Fruit fly (Drosophila melanogaster) whole organism, embryonic: Measurements from ENCODE around the gene CG46464.

Experiments
- CG10565 ChIP-seq: fragments of 200-800 bp; sonication (Bioruptor generic); optimal IDR thresholded peaks from 3 replicates; lab custom pipeline; 2016; ENCODE audit warnings: missing biosample characterization, mild to moderate bottlenecking, missing genetic modification characterization
- CG10654 ChIP-seq: fragments of 200-800 bp; sonication (Bioruptor generic); optimal IDR thresholded peaks from 2 replicates; lab custom pipeline; 2016; ENCODE audit warnings: missing biosample characterization, missing genetic modification characterization
- CG10959 ChIP-seq: fragments of 200-800 bp; sonication (Bioruptor generic); IDR thresholded peaks from 2 replicates; pipeline ENCODE4 v1.3.6; 2022; ENCODE audit warnings: missing biosample characterization, missing genetic modification characterization
- CG10979 ChIP-seq: fragments of 200-800 bp; sonication (Bioruptor generic); optimal IDR thresholded peaks from 2 replicates; lab custom pipeline; 2018; ENCODE audit warnings: missing biosample characterization, mild to moderate bottlenecking, missing genetic modification characterization, moderate library complexity
- CG11504 ChIP-seq: fragments of 200-800 bp; sonication (Bioruptor generic); optimal IDR thresholded peaks from 3 replicates; lab custom pipeline; 2019; ENCODE audit warnings: missing biosample characterization, mild to moderate bottlenecking, missing genetic modification characterization, moderate library complexity
- CG11695 ChIP-seq: fragments of 200-800 bp; sonication (Bioruptor generic); IDR thresholded peaks from 3 replicates; pipeline ENCODE4 v1.3.6; 2022; ENCODE audit warnings: missing biosample characterization, missing genetic modification characterization
- CG13624 ChIP-seq: fragments of 200-800 bp; sonication (Bioruptor generic); optimal IDR thresholded peaks from 2 replicates; lab custom pipeline; 2016; ENCODE audit warnings: missing biosample characterization, missing genetic modification characterization
- CG16779 ChIP-seq: fragments of 200-800 bp; sonication (Bioruptor generic); IDR thresholded peaks from 2 replicates; pipeline ENCODE4 v1.3.6; 2022; ENCODE audit warnings: missing biosample characterization, missing genetic modification characterization
- CG17829 ChIP-seq: fragments of 200-800 bp; optimal IDR thresholded peaks from 2 replicates; lab custom pipeline; 2019; ENCODE audit warnings: missing biosample characterization, mild to moderate bottlenecking, missing genetic modification characterization, moderate library complexity
- CG2116 ChIP-seq: fragments of 200-800 bp; sonication (Bioruptor generic); optimal IDR thresholded peaks from 3 replicates; lab custom pipeline; 2018; ENCODE audit warnings: missing biosample characterization, mild to moderate bottlenecking, missing genetic modification characterization
- CG30020 ChIP-seq: fragments of 200-800 bp; optimal IDR thresholded peaks from 2 replicates; lab custom pipeline; 2019; ENCODE audit warnings: missing biosample characterization, mild to moderate bottlenecking, missing genetic modification characterization, moderate library complexity
- CG30403 ChIP-seq: fragments of 200-800 bp; sonication (Bioruptor generic); optimal IDR thresholded peaks from 3 replicates; lab custom pipeline; 2016; ENCODE audit warnings: missing biosample characterization, missing genetic modification characterization
- CG32767 ChIP-seq: fragments of 200-800 bp; sonication (Bioruptor generic); IDR thresholded peaks from 2 replicates; pipeline ENCODE4 v1.3.6; 2022; ENCODE audit warnings: missing biosample characterization, missing genetic modification characterization
- CG4328 ChIP-seq: fragments of 200-800 bp; sonication (Bioruptor generic); optimal IDR thresholded peaks from 3 replicates; lab custom pipeline; 2017; ENCODE audit warnings: missing biosample characterization, missing genetic modification reagents, missing genetic modification characterization
- CG4707 ChIP-seq: fragments of 200-800 bp; sonication (Bioruptor generic); optimal IDR thresholded peaks from 2 replicates; lab custom pipeline; 2018; ENCODE audit warnings: missing biosample characterization, mild to moderate bottlenecking, missing genetic modification characterization, moderate library complexity
- CG6272 ChIP-seq: fragments of 200-800 bp; sonication (Bioruptor generic); IDR thresholded peaks from 2 replicates; pipeline ENCODE4 v1.3.6; 2022; ENCODE audit warnings: missing biosample characterization, missing genetic modification characterization
- CG7271 ChIP-seq: fragments of 200-800 bp; sonication (Bioruptor generic); optimal IDR thresholded peaks from 2 replicates; lab custom pipeline; 2018; ENCODE audit warnings: missing biosample characterization, mild to moderate bottlenecking, missing genetic modification characterization, moderate library complexity
- CG7556 ChIP-seq: fragments of 200-800 bp; sonication (Bioruptor generic); optimal IDR thresholded peaks from 2 replicates; lab custom pipeline; 2017; ENCODE audit warnings: missing biosample characterization, mild to moderate bottlenecking, missing genetic modification characterization
- CG7745 ChIP-seq: fragments of 200-800 bp; sonication (Bioruptor generic); optimal IDR thresholded peaks from 2 replicates; lab custom pipeline; 2018; ENCODE audit warnings: missing biosample characterization, mild to moderate bottlenecking, missing genetic modification characterization, moderate library complexity
- CG7786 ChIP-seq: fragments of 200-800 bp; sonication (Bioruptor generic); optimal IDR thresholded peaks from 2 replicates; lab custom pipeline; 2016; ENCODE audit warnings: missing biosample characterization, missing genetic modification characterization
- CG7987 ChIP-seq: fragments of 200-800 bp; sonication (Bioruptor generic); optimal IDR thresholded peaks from 2 replicates; lab custom pipeline; 2018; ENCODE audit warnings: missing biosample characterization, mild to moderate bottlenecking, missing genetic modification characterization, moderate library complexity
- CG8281 ChIP-seq: fragments of 200-800 bp; sonication (Bioruptor generic); optimal IDR thresholded peaks from 2 replicates; lab custom pipeline; 2018; ENCODE audit warnings: missing biosample characterization, mild to moderate bottlenecking, missing genetic modification characterization, moderate library complexity
- CG8388 ChIP-seq: fragments of 200-800 bp; sonication (Bioruptor generic); optimal IDR thresholded peaks from 2 replicates; lab custom pipeline; 2019; ENCODE audit warnings: missing biosample characterization, mild to moderate bottlenecking, missing genetic modification characterization, moderate library complexity
- CG8944 ChIP-seq: fragments of 200-800 bp; sonication (Bioruptor generic); optimal IDR thresholded peaks from 3 replicates; lab custom pipeline; 2016; ENCODE audit warnings: missing biosample characterization, missing genetic modification characterization
- CG9215 ChIP-seq: fragments of 200-800 bp; sonication (Bioruptor generic); IDR thresholded peaks from 2 replicates; pipeline ENCODE4 v1.3.6; 2022; ENCODE audit warnings: missing biosample characterization, missing genetic modification characterization
- CG9797 ChIP-seq: fragments of 200-800 bp; sonication (Bioruptor generic); optimal IDR thresholded peaks from 3 replicates; lab custom pipeline; 2018; ENCODE audit warnings: missing biosample characterization, mild to moderate bottlenecking, missing genetic modification characterization
- CTCF ChIP-seq: fragments of 200-800 bp; sonication (Bioruptor generic); optimal IDR thresholded peaks from 2 replicates; lab custom pipeline; 2017; ENCODE audit warnings: missing biosample characterization, mild to moderate bottlenecking, missing genetic modification characterization, moderate library complexity
- D19A ChIP-seq: fragments of 200-800 bp; optimal IDR thresholded peaks from 3 replicates; lab custom pipeline; 2019; ENCODE audit warnings: missing biosample characterization, mild to moderate bottlenecking, missing genetic modification characterization, moderate library complexity
- HLH3B ChIP-seq: fragments of 200-800 bp; sonication (Bioruptor generic); IDR thresholded peaks from 2 replicates; pipeline ENCODE4 v1.3.6; 2022; ENCODE audit warnings: missing biosample characterization, missing genetic modification characterization
- HmgZ ChIP-seq: fragments of 200-800 bp; sonication (Bioruptor generic); optimal IDR thresholded peaks from 2 replicates; lab custom pipeline; 2018; ENCODE audit warnings: missing biosample characterization, mild to moderate bottlenecking, missing genetic modification characterization
- Myb ChIP-seq: fragments of 200-800 bp; sonication (Bioruptor generic); optimal IDR thresholded peaks from 2 replicates; lab custom pipeline; 2016; ENCODE audit warnings: missing biosample characterization, missing genetic modification characterization
- Oli ChIP-seq: fragments of 200-800 bp; sonication (Bioruptor generic); optimal IDR thresholded peaks from 2 replicates; lab custom pipeline; 2018; ENCODE audit warnings: missing biosample characterization, mild to moderate bottlenecking, missing genetic modification characterization, moderate library complexity
- Pdp1 ChIP-seq, 2 experiments: fragments of 200-800 bp; sonication (Bioruptor generic); optimal IDR thresholded peaks; 3 replicates each; lab custom pipeline; 2016; ENCODE audit warnings: missing biosample characterization in 2 of 2, missing genetic modification characterization in 2 of 2, mild to moderate bottlenecking in 1 of 2, moderate library complexity in 1 of 2
- Ravus ChIP-seq: fragments of 200-800 bp; sonication (Bioruptor generic); IDR thresholded peaks from 2 replicates; pipeline ENCODE4 v1.3.6; 2022; ENCODE audit warnings: missing biosample characterization, missing genetic modification characterization
- Sox102F ChIP-seq: fragments of 200-800 bp; sonication (Bioruptor generic); optimal IDR thresholded peaks from 2 replicates; lab custom pipeline; 2018; ENCODE audit warnings: missing biosample characterization, mild to moderate bottlenecking, missing genetic modification characterization, moderate library complexity
- Tbp ChIP-seq: fragments of >200 bp; optimal IDR thresholded peaks from 2 replicates; lab custom pipeline; 2018; ENCODE audit warnings: missing biosample characterization, missing genetic modification characterization
- aop ChIP-seq: fragments of 200-800 bp; sonication (Bioruptor generic); IDR thresholded peaks from 2 replicates; pipeline ENCODE4 v1.3.6; 2022; ENCODE audit warnings: missing biosample characterization, missing genetic modification characterization
- bowl ChIP-seq: fragments of 200-800 bp; sonication (Bioruptor generic); IDR thresholded peaks from 2 replicates; pipeline ENCODE4 v1.3.6; 2022; ENCODE audit warnings: missing biosample characterization, missing genetic modification characterization
- bsh ChIP-seq, 2 experiments: fragments of 200-800 bp; sonication (Bioruptor generic); optimal IDR thresholded peaks; 2 replicates each; lab custom pipeline; 2017 to 2018; ENCODE audit warnings: mild to moderate bottlenecking in 2 of 2, missing biosample characterization in 2 of 2, missing genetic modification characterization in 2 of 2, moderate library complexity in 1 of 2
- danr ChIP-seq: fragments of 200-800 bp; sonication (Bioruptor generic); IDR thresholded peaks from 2 replicates; pipeline ENCODE4 v1.3.6; 2022; ENCODE audit warnings: missing biosample characterization, missing genetic modification characterization
- disco-r ChIP-seq: fragments of 200-800 bp; sonication (Bioruptor generic); optimal IDR thresholded peaks from 2 replicates; lab custom pipeline; 2016; ENCODE audit warnings: missing biosample characterization, missing genetic modification characterization
- ftz-f1 ChIP-seq: fragments of 200-800 bp; sonication (Bioruptor generic); optimal IDR thresholded peaks from 2 replicates; lab custom pipeline; 2016; ENCODE audit warnings: missing biosample characterization, missing genetic modification characterization
- gsb-n ChIP-seq: fragments of 200-800 bp; sonication (Bioruptor generic); optimal IDR thresholded peaks from 3 replicates; lab custom pipeline; 2018; ENCODE audit warnings: missing biosample characterization, mild to moderate bottlenecking, missing genetic modification characterization
- lilli ChIP-seq: fragments of 200-800 bp; sonication (Bioruptor generic); optimal IDR thresholded peaks from 3 replicates; lab custom pipeline; 2016; ENCODE audit warnings: missing biosample characterization, missing genetic modification characterization
- lola ChIP-seq, 3 experiments: fragments of >200 bp in 2 of 3; fragments of 200-800 bp in 1 of 3; sonication (Bioruptor generic) in 1 of 3; optimal IDR thresholded peaks; 2 replicates each; lab custom pipeline; 2017 to 2019; ENCODE audit warnings: missing biosample characterization in 3 of 3, missing genetic modification characterization in 3 of 3, mild to moderate bottlenecking in 1 of 3, moderate library complexity in 1 of 3
- maf-S ChIP-seq: fragments of 200-800 bp; sonication (Bioruptor generic); optimal IDR thresholded peaks from 2 replicates; lab custom pipeline; 2016; ENCODE audit warnings: missing biosample characterization, missing genetic modification characterization
- otp ChIP-seq: fragments of 200-800 bp; sonication (Bioruptor generic); IDR thresholded peaks from 3 replicates; pipeline ENCODE4, ENCODE4 v1.3.6; 2022; ENCODE audit warnings: missing biosample characterization, missing genetic modification characterization
- psq ChIP-seq: fragments of 200-800 bp; sonication (Bioruptor generic); optimal IDR thresholded peaks from 2 replicates; lab custom pipeline; 2017; ENCODE audit warnings: missing biosample characterization, missing genetic modification characterization
- sna ChIP-seq: fragments of 200-800 bp; sonication (Bioruptor generic); IDR thresholded peaks from 2 replicates; pipeline ENCODE4 v1.3.6; 2022; ENCODE audit warnings: missing biosample characterization, missing genetic modification characterization; ENCODE audit not compliant: partially characterized antibody
- stc ChIP-seq: fragments of 200-800 bp; sonication (Bioruptor generic); IDR thresholded peaks from 2 replicates; pipeline ENCODE4 v1.3.6; 2022; ENCODE audit warnings: missing biosample characterization, missing genetic modification characterization
- vnd ChIP-seq: fragments of 200-800 bp; sonication (Bioruptor generic); IDR thresholded peaks from 3 replicates; pipeline ENCODE4 v1.3.6; 2022; ENCODE audit warnings: missing biosample characterization, missing genetic modification characterization; ENCODE audit not compliant: partially characterized antibody
- zfh1 ChIP-seq: fragments of 200-800 bp; sonication (Bioruptor generic); IDR thresholded peaks from 3 replicates; pipeline ENCODE4 v1.3.6; 2022; ENCODE audit warnings: missing biosample characterization, missing genetic modification characterization

CG46464 gene

DNA sequence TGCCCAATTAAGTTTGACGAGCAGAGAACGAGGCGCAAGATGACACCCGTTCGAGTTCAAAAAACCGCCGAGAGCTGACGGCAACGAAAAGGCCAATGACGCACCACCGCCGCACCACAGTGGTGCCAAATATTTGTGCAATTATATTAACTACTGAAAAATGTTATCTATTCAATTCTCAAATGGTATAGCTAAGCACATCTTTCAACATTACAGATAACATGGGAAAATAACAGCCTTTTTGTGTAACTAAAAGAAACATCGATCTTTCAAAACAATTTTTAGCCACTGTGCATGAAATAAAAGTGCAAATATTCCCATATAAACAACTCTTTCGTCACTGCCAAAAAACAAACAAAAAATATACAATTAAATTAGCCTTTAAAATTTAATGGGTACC is 46.1 kb upstream of the CG46464 start (continued):
- TF ChIP-seq CG10979 (no peak), CG30403 (GFP tag; lab: Kevin White, UChicago) (no peak), CG11504 (tag; lab: Kevin White, UChicago) (peak; percentile 20), maf-S (GFP tag; lab: Kevin White, UChicago) (no peak), vnd (GFP tag; lab: Robert Waterston, UW) (no peak), stc (GFP tag; lab: Robert Waterston, UW) (no peak), HmgZ (tag; lab: Kevin White, UChicago) (no peak), CG8388 (GFP tag; lab: Kevin White, UChicago) (no peak), CG7745 (tag; lab: Kevin White, UChicago) (no peak), danr (no peak), Pdp1 (GFP tag; optimal IDR thresholded peaks at IDR 0.05; lab: Kevin White, UChicago) (no peak), CG13624 (GFP tag; lab: Kevin White, UChicago) (no peak), Tbp (no peak), sna (GFP tag; lab: Robert Waterston, UW) (no peak), bsh (GFP tag; optimal IDR thresholded peaks at IDR 0.05; lab: Kevin White, UChicago) (peak in 1 of 2 experiments; percentile 13), CTCF (GFP tag; lab: Kevin White, UChicago) (no peak), Sox102F (GFP tag; lab: Kevin White, UChicago) (peak; percentile 21), Oli (tag; lab: Kevin White, UChicago) (no peak), CG6272 (GFP tag; lab: Robert Waterston, UW) (no peak), CG11695 (GFP tag; lab: Robert Waterston, UW) (0 out of 3 replicates have a peak, but pooled peaks have one; percentile 29), gsb-n (tag; lab: Kevin White, UChicago) (no peak), CG9797 (GFP tag; lab: Kevin White, UChicago) (no peak), lola (GFP tag; optimal IDR thresholded peaks at IDR 0.05; lab: Kevin White, UChicago) (no peak), otp (GFP tag; lab: Robert Waterston, UW) (0 out of 3 replicates have a peak, but pooled peaks have one; percentile 6), CG10959 (GFP tag; lab: Robert Waterston, UW) (no peak), CG16779 (GFP tag; lab: Robert Waterston, UW) (no peak), disco-r (GFP tag; lab: Kevin White, UChicago) (no peak), CG32767 (GFP tag; lab: Robert Waterston, UW) (no peak), CG30020 (tag; lab: Kevin White, UChicago) (no peak), CG4707 (GFP tag; lab: Kevin White, UChicago) (no peak), CG9215 (GFP tag; lab: Robert Waterston, UW) (no peak), CG7786 (GFP tag; lab: Kevin White, UChicago) (no peak), D19A (tag; lab: Kevin White, UChicago) (no peak), HLH3B (GFP tag; lab: Robert Waterston, UW) (no peak), CG8944 (GFP tag; lab: Kevin White, UChicago) (no peak), CG7271 (tag; lab: Kevin White, UChicago) (no peak), Myb (no peak), CG2116 (no peak), CG10565 (GFP tag; lab: Kevin White, UChicago) (no peak), psq (no peak), CG7556 (no peak), CG10654 (GFP tag; lab: Kevin White, UChicago) (no peak), aop (no peak), CG4328 (GFP tag; lab: Kevin White, UChicago) (no peak), CG17829 (tag; lab: Kevin White, UChicago) (no peak), ftz-f1 (no peak), zfh1 (GFP tag; lab: Robert Waterston, UW) (no peak), CG7987 (GFP tag; lab: Kevin White, UChicago) (no peak), bowl (GFP tag; lab: Robert Waterston, UW) (no peak), Ravus (GFP tag; lab: Robert Waterston, UW) (no peak), CG8281 (tag; lab: Kevin White, UChicago) (no peak), lilli (GFP tag; lab: Kevin White, UChicago) (peak; percentile 4)
